Fruit fly (Drosophila melanogaster) whole organism, embryonic: ENCODE results near the gene CG14644.

Experiments used
- Ada2b ChIP-seq: fragments of 200-800 bp; sonication (Bioruptor generic); IDR thresholded peaks from 2 replicates; pipeline ENCODE4 v1.3.6; 2022; ENCODE audit warnings: missing biosample characterization, missing genetic modification characterization
- CG1024 ChIP-seq: fragments of 200-800 bp; sonication (Bioruptor generic); IDR thresholded peaks from 2 replicates; pipeline ENCODE4 v1.3.6; 2022; ENCODE audit warnings: missing biosample characterization, missing genetic modification characterization
- CG10462 ChIP-seq: fragments of 200-800 bp; sonication (Bioruptor generic); optimal IDR thresholded peaks from 2 replicates; lab custom pipeline; 2016; ENCODE audit warnings: missing biosample characterization, missing genetic modification characterization
- CG11093 ChIP-seq: fragments of 200-800 bp; sonication (Bioruptor generic); IDR thresholded peaks from 3 replicates; pipeline ENCODE4 v1.3.6; 2022; ENCODE audit warnings: missing biosample characterization, missing genetic modification characterization
- CG14441 ChIP-seq: fragments of 200-800 bp; sonication (Bioruptor generic); IDR thresholded peaks from 2 replicates; pipeline ENCODE4 v1.3.6; 2022; ENCODE audit warnings: missing biosample characterization, missing genetic modification characterization
- CG14710 ChIP-seq: fragments of 200-800 bp; sonication (Bioruptor generic); optimal IDR thresholded peaks from 3 replicates; lab custom pipeline; 2019; ENCODE audit warnings: missing biosample characterization, mild to moderate bottlenecking, missing genetic modification characterization, moderate library complexity
- CG14860 ChIP-seq: fragments of 200-800 bp; sonication (Bioruptor generic); IDR thresholded peaks from 3 replicates; pipeline ENCODE4 v1.3.6; 2022; ENCODE audit warnings: missing biosample characterization, missing genetic modification characterization; ENCODE audit not compliant: partially characterized antibody
- CG14965 ChIP-seq: fragments of 200-800 bp; sonication (Bioruptor generic); optimal IDR thresholded peaks from 2 replicates; lab custom pipeline; 2016; ENCODE audit warnings: missing biosample characterization, missing genetic modification characterization, borderline replicate concordance
- CG1529 ChIP-seq: fragments of 200-800 bp; sonication (Bioruptor generic); optimal IDR thresholded peaks from 3 replicates; lab custom pipeline; 2018; ENCODE audit warnings: missing biosample characterization, missing genetic modification characterization
- CG15696 ChIP-seq: fragments of 200-800 bp; sonication (Bioruptor generic); optimal IDR thresholded peaks from 2 replicates; lab custom pipeline; 2019; ENCODE audit warnings: missing biosample characterization, mild to moderate bottlenecking, missing genetic modification characterization, moderate library complexity
- CG17361 ChIP-seq: fragments of 200-800 bp; sonication (Bioruptor generic); IDR thresholded peaks from 3 replicates; pipeline ENCODE4 v1.3.6; 2022; ENCODE audit warnings: missing biosample characterization, missing genetic modification characterization
- CG1792 ChIP-seq: fragments of 200-800 bp; sonication (Bioruptor generic); optimal IDR thresholded peaks from 2 replicates; lab custom pipeline; 2016; ENCODE audit warnings: missing biosample characterization, missing genetic modification characterization
- CG2120 ChIP-seq: fragments of 200-800 bp; sonication (Bioruptor generic); optimal IDR thresholded peaks from 3 replicates; lab custom pipeline; 2016; ENCODE audit warnings: missing biosample characterization, missing genetic modification characterization
- CG2875 ChIP-seq: fragments of 200-800 bp; sonication (Bioruptor generic); optimal IDR thresholded peaks from 2 replicates; lab custom pipeline; 2017; ENCODE audit warnings: missing biosample characterization, mild to moderate bottlenecking, missing genetic modification characterization, missing genetic modification reagents
- CG3065 ChIP-seq: fragments of 200-800 bp; sonication (Bioruptor generic); optimal IDR thresholded peaks from 2 replicates; lab custom pipeline; 2016; ENCODE audit warnings: missing biosample characterization, missing genetic modification characterization
- CG31388 ChIP-seq: fragments of 200-800 bp; sonication (Bioruptor generic); optimal IDR thresholded peaks from 2 replicates; lab custom pipeline; 2016; ENCODE audit warnings: missing biosample characterization, missing genetic modification characterization
- CG3407 ChIP-seq: fragments of 200-800 bp; sonication (Bioruptor generic); optimal IDR thresholded peaks from 2 replicates; lab custom pipeline; 2018; ENCODE audit warnings: missing biosample characterization, mild to moderate bottlenecking, missing genetic modification characterization
- CG6813 ChIP-seq: fragments of 200-800 bp; sonication (Bioruptor generic); optimal IDR thresholded peaks from 2 replicates; lab custom pipeline; 2017; ENCODE audit warnings: missing biosample characterization, missing genetic modification characterization, mild to moderate bottlenecking, moderate library complexity, missing genetic modification reagents
- CG7987 ChIP-seq: fragments of 200-800 bp; sonication (Bioruptor generic); optimal IDR thresholded peaks from 2 replicates; lab custom pipeline; 2018; ENCODE audit warnings: missing biosample characterization, mild to moderate bottlenecking, missing genetic modification characterization, moderate library complexity
- CG8359 ChIP-seq: fragments of 200-800 bp; sonication (Bioruptor generic); optimal IDR thresholded peaks from 2 replicates; lab custom pipeline; 2017; ENCODE audit warnings: missing biosample characterization, mild to moderate bottlenecking, missing genetic modification characterization, borderline replicate concordance
- CG8388 ChIP-seq: fragments of 200-800 bp; sonication (Bioruptor generic); optimal IDR thresholded peaks from 2 replicates; lab custom pipeline; 2019; ENCODE audit warnings: missing biosample characterization, mild to moderate bottlenecking, missing genetic modification characterization, moderate library complexity
- CG9817 ChIP-seq: fragments of 200-800 bp; sonication (Bioruptor generic); optimal IDR thresholded peaks from 2 replicates; lab custom pipeline; 2018; ENCODE audit warnings: missing biosample characterization, mild to moderate bottlenecking, missing genetic modification characterization, moderate library complexity
- CTCF ChIP-seq: fragments of 200-800 bp; sonication (Bioruptor generic); optimal IDR thresholded peaks from 2 replicates; lab custom pipeline; 2017; ENCODE audit warnings: missing biosample characterization, mild to moderate bottlenecking, missing genetic modification characterization, moderate library complexity
- D19A ChIP-seq: fragments of 200-800 bp; optimal IDR thresholded peaks from 3 replicates; lab custom pipeline; 2019; ENCODE audit warnings: missing biosample characterization, mild to moderate bottlenecking, missing genetic modification characterization, moderate library complexity
- D19B ChIP-seq: fragments of 200-800 bp; sonication (Bioruptor generic); optimal IDR thresholded peaks from 2 replicates; lab custom pipeline; 2017; ENCODE audit warnings: missing biosample characterization, mild to moderate bottlenecking, missing genetic modification characterization
- E2f1 ChIP-seq: fragments of 200-800 bp; sonication (Bioruptor generic); IDR thresholded peaks from 2 replicates; pipeline ENCODE4 v1.3.6; 2022; ENCODE audit warnings: missing biosample characterization, missing genetic modification characterization
- Nf-YA ChIP-seq: fragments of 200-800 bp; sonication (Bioruptor generic); IDR thresholded peaks from 2 replicates; pipeline ENCODE4 v1.3.6; 2022; ENCODE audit warnings: missing biosample characterization, missing genetic modification characterization
- Sin3A ChIP-seq: fragments of >200 bp; optimal IDR thresholded peaks from 2 replicates; lab custom pipeline; 2018
- Xrp1 ChIP-seq: fragments of 200-800 bp; sonication (Bioruptor generic); IDR thresholded peaks from 2 replicates; pipeline ENCODE4 v1.3.6; 2022; ENCODE audit warnings: missing biosample characterization, missing genetic modification characterization
- YL-1 ChIP-seq: fragments of 200-800 bp; sonication (Bioruptor generic); optimal IDR thresholded peaks from 3 replicates; lab custom pipeline; 2017; ENCODE audit warnings: missing biosample characterization, mild to moderate bottlenecking, missing genetic modification characterization
- ash1 ChIP-seq: fragments of 200-800 bp; sonication (Bioruptor generic); optimal IDR thresholded peaks from 2 replicates; lab custom pipeline; 2018; ENCODE audit warnings: missing biosample characterization, mild to moderate bottlenecking, missing genetic modification characterization
- az2 ChIP-seq: fragments of 200-800 bp; sonication (Bioruptor generic); optimal IDR thresholded peaks from 3 replicates; lab custom pipeline; 2016; ENCODE audit warnings: missing biosample characterization, missing genetic modification characterization
- chm ChIP-seq: fragments of 200-800 bp; sonication (Bioruptor generic); IDR thresholded peaks from 2 replicates; pipeline ENCODE4 v1.3.6; 2022; ENCODE audit warnings: missing biosample characterization, missing genetic modification characterization
- danr ChIP-seq: fragments of 200-800 bp; sonication (Bioruptor generic); IDR thresholded peaks from 2 replicates; pipeline ENCODE4 v1.3.6; 2022; ENCODE audit warnings: missing biosample characterization, missing genetic modification characterization
- dpn ChIP-seq, 2 experiments: fragments of 200-800 bp; sonication (Bioruptor generic); optimal IDR thresholded peaks; 3 replicates each; lab custom pipeline; 2016; ENCODE audit warnings: missing biosample characterization in 2 of 2, missing genetic modification characterization in 2 of 2
- emc ChIP-seq: fragments of 200-800 bp; sonication (Bioruptor generic); optimal IDR thresholded peaks from 2 replicates; lab custom pipeline; 2016; ENCODE audit warnings: missing biosample characterization, missing genetic modification characterization
- gsb-n ChIP-seq: fragments of 200-800 bp; sonication (Bioruptor generic); optimal IDR thresholded peaks from 3 replicates; lab custom pipeline; 2018; ENCODE audit warnings: missing biosample characterization, mild to moderate bottlenecking, missing genetic modification characterization
- h ChIP-seq: fragments of >200 bp; optimal IDR thresholded peaks from 2 replicates; lab custom pipeline; 2017
- hkb ChIP-seq, 2 experiments: fragments of 200-800 bp in 1 of 2; fragments of >200 bp in 1 of 2; sonication (Bioruptor generic) in 1 of 2; IDR thresholded peaks in 1 of 2; optimal IDR thresholded peaks in 1 of 2; 2 replicates each; pipeline versions ENCODE4 v1.3.6 to Lab custom; 2017 to 2022; ENCODE audit warnings: missing biosample characterization in 1 of 2, missing genetic modification characterization in 1 of 2
- hth ChIP-seq: fragments of >200 bp; optimal IDR thresholded peaks from 2 replicates; lab custom pipeline; 2017; ENCODE audit warnings: inconsistent platforms
- kay ChIP-seq: fragments of 200-800 bp; sonication (Bioruptor generic); optimal IDR thresholded peaks from 2 replicates; lab custom pipeline; 2016; ENCODE audit warnings: missing biosample characterization, missing genetic modification characterization
- klu ChIP-seq: fragments of 200-800 bp; sonication (Bioruptor generic); IDR thresholded peaks from 2 replicates; pipeline ENCODE4 v1.3.6; 2022; ENCODE audit warnings: missing biosample characterization, missing genetic modification characterization
- lola ChIP-seq, 3 experiments: fragments of >200 bp in 2 of 3; fragments of 200-800 bp in 1 of 3; sonication (Bioruptor generic) in 1 of 3; optimal IDR thresholded peaks; 2 replicates each; lab custom pipeline; 2017 to 2019; ENCODE audit warnings: missing biosample characterization in 3 of 3, missing genetic modification characterization in 3 of 3, mild to moderate bottlenecking in 1 of 3, moderate library complexity in 1 of 3
- p53 ChIP-seq: fragments of 200-800 bp; sonication (Bioruptor generic); optimal IDR thresholded peaks from 2 replicates; lab custom pipeline; 2016; ENCODE audit warnings: missing biosample characterization, missing genetic modification characterization
- pb ChIP-seq: fragments of 200-800 bp; sonication (Bioruptor generic); optimal IDR thresholded peaks from 3 replicates; lab custom pipeline; 2016; ENCODE audit warnings: missing biosample characterization, missing genetic modification characterization
- salm ChIP-seq: fragments of 200-800 bp; sonication (Bioruptor generic); optimal IDR thresholded peaks from 2 replicates; lab custom pipeline; 2018; ENCODE audit warnings: missing biosample characterization, mild to moderate bottlenecking, missing genetic modification characterization
- sd ChIP-seq: fragments of 200-800 bp; sonication (Bioruptor generic); optimal IDR thresholded peaks from 3 replicates; lab custom pipeline; 2018; ENCODE audit warnings: missing biosample characterization, mild to moderate bottlenecking, missing genetic modification characterization, moderate library complexity
- seq ChIP-seq: fragments of 200-800 bp; sonication (Bioruptor generic); IDR thresholded peaks from 2 replicates; pipeline ENCODE4 v1.3.6; 2022; ENCODE audit warnings: missing biosample characterization, missing genetic modification characterization
- sim ChIP-seq: fragments of 200-800 bp; sonication (Bioruptor generic); IDR thresholded peaks from 2 replicates; pipeline ENCODE4 v1.3.6; 2022; ENCODE audit warnings: missing biosample characterization, missing genetic modification characterization
- so ChIP-seq: fragments of 200-800 bp; sonication (Bioruptor generic); IDR thresholded peaks from 3 replicates; pipeline ENCODE4 v1.3.6; 2022; ENCODE audit warnings: missing biosample characterization, missing genetic modification characterization
- yki ChIP-seq: fragments of >200 bp; optimal IDR thresholded peaks from 3 replicates; lab custom pipeline; 2018

The CG14644 gene

dm6 chr3R:4215264-4215993 is 37.4 kb downstream of the CG14644 start, which contains the start of gene CG14636 (continued):
- TF ChIP-seq seq (GFP tag; lab: Robert Waterston, UW) = peak; percentile 78; the same call in 1 of the 2 replicates
- peak; percentile 46 for TF ChIP-seq CG6813 (GFP tag; lab: Kevin White, UChicago)
- TF ChIP-seq danr (GFP tag; lab: Robert Waterston, UW) = peak; percentile 73
- TF ChIP-seq CG10462 (GFP tag; lab: Kevin White, UChicago) = no peak
- TF ChIP-seq yki = no peak
- TF ChIP-seq CG2120 (GFP tag; lab: Kevin White, UChicago) = peak; percentile 77
- no peak for TF ChIP-seq hkb (optimal IDR thresholded peaks at IDR 0.05; lab: Kevin White, UChicago)
- TF ChIP-seq hkb (GFP tag; IDR thresholded peaks at IDR 0.05; lab: Robert Waterston, UW) = peak; percentile 83
- TF ChIP-seq CG1529 = peak; percentile 21
- peak; percentile 74 for TF ChIP-seq E2f1 (GFP tag; lab: Robert Waterston, UW)
- no peak for TF ChIP-seq CG7987 (GFP tag; lab: Kevin White, UChicago)
- TF ChIP-seq dpn (GFP tag; optimal IDR thresholded peaks at IDR 0.05; lab: Kevin White, UChicago) = peak; percentile 73 to 74
- no peak for TF ChIP-seq ash1 (GFP tag; lab: Kevin White, UChicago)
- peak; percentile 19 for TF ChIP-seq D19B
- no peak for TF ChIP-seq kay
- TF ChIP-seq CG8388 = peak; percentile 21
- TF ChIP-seq Xrp1 (GFP tag; lab: Robert Waterston, UW) = peak; percentile 74
- no peak for TF ChIP-seq CG8359 (GFP tag; lab: Kevin White, UChicago)
- no peak; the same call in 1 of the 2 replicates for TF ChIP-seq chm (GFP tag; lab: Robert Waterston, UW)
- TF ChIP-seq CG14441 (GFP tag; lab: Robert Waterston, UW) = peak; percentile 90
- TF ChIP-seq CG2875 (GFP tag; lab: Kevin White, UChicago) = no peak
- peak; percentile 62 for TF ChIP-seq p53
- peak; percentile 37 for TF ChIP-seq CG1792 (GFP tag; lab: Kevin White, UChicago)
- peak; percentile 9 for TF ChIP-seq emc
- TF ChIP-seq CG3065 (GFP tag; lab: Kevin White, UChicago) = no peak
- no peak for TF ChIP-seq YL-1 (GFP tag; lab: Kevin White, UChicago)
- no peak for TF ChIP-seq CG14860 (GFP tag; lab: Robert Waterston, UW)
- no peak for TF ChIP-seq gsb-n
- peak; percentile 42; the same call in 1 of the 2 replicates for TF ChIP-seq sim (GFP tag; lab: Robert Waterston, UW)
- TF ChIP-seq Ada2b (GFP tag; lab: Robert Waterston, UW) = peak; percentile 77
- peak; percentile 18 for TF ChIP-seq salm (tag; lab: Kevin White, UChicago)
- TF ChIP-seq klu (GFP tag; lab: Robert Waterston, UW) = peak; percentile 68; the same call in 1 of the 2 replicates
- TF ChIP-seq D19A (tag; lab: Kevin White, UChicago) = peak; percentile 33
- TF ChIP-seq CG15696 (tag; lab: Kevin White, UChicago) = peak; percentile 9
- no peak for TF ChIP-seq h (lab: Kevin White, UChicago)
- peak; percentile 12 for TF ChIP-seq CTCF (GFP tag; lab: Kevin White, UChicago)
- peak; percentile 64 for TF ChIP-seq CG9817
- TF ChIP-seq pb (GFP tag; lab: Kevin White, UChicago) = peak; percentile 69
- peak; percentile 81; the same call in 2 of the 3 replicates for TF ChIP-seq so (GFP tag; lab: Robert Waterston, UW)
- peak; percentile 8 for TF ChIP-seq sd (tag; lab: Kevin White, UChicago)
- peak; percentile 59; the same call in 1 of the 2 replicates for TF ChIP-seq Nf-YA (GFP tag; lab: Robert Waterston, UW)
- no peak for TF ChIP-seq Sin3A
- TF ChIP-seq CG14710 (tag; lab: Kevin White, UChicago) = no peak
- peak; percentile 54; the same call in 2 of the 3 replicates for TF ChIP-seq CG17361 (GFP tag; lab: Robert Waterston, UW)
- no peak for TF ChIP-seq lola (GFP tag; optimal IDR thresholded peaks at IDR 0.05; lab: Kevin White, UChicago)
- no peak for TF ChIP-seq hth (lab: Kevin White, UChicago)
- TF ChIP-seq CG14965 = no peak
- TF ChIP-seq CG31388 (GFP tag; lab: Kevin White, UChicago) = no peak
- TF ChIP-seq CG1024 = no peak
- TF ChIP-seq CG3407 (GFP tag; lab: Kevin White, UChicago) = peak; percentile 2
- TF ChIP-seq az2 = peak; percentile 50
- TF ChIP-seq CG11093 (GFP tag; lab: Robert Waterston, UW) = peak; percentile 40; the same call in 1 of the 3 replicates
